Worm (Caenorhabditis elegans) whole organism, L1 larva: ENCODE data around the gene W01B6.4.

Source experiments
- C04F5.9 ChIP-seq: sonication (generic microtip); optimal IDR thresholded peaks from 2 replicates; lab custom pipeline; 2016; ENCODE audit warnings: missing genetic modification characterization, missing compliant biosample characterization
- C16A3.4 ChIP-seq: fragments of 150-350 bp; optimal IDR thresholded peaks from 2 replicates; lab custom pipeline; 2014; ENCODE audit warnings: missing biosample characterization, missing genetic modification characterization
- F16B12.6 ChIP-seq: fragments of 150-350 bp; optimal IDR thresholded peaks from 2 replicates; lab custom pipeline; 2014; ENCODE audit warnings: missing biosample characterization, missing genetic modification characterization
- aha-1 ChIP-seq: fragments of 150-350 bp; optimal IDR thresholded peaks from 2 replicates; lab custom pipeline; 2014; ENCODE audit warnings: missing biosample characterization, missing genetic modification characterization
- alr-1 ChIP-seq: fragments of 200-800 bp; sonication (Bioruptor generic); optimal IDR thresholded peaks from 2 replicates; lab custom pipeline; 2018; ENCODE audit warnings: borderline replicate concordance, mild to moderate bottlenecking, missing genetic modification characterization, missing compliant biosample characterization
- ama-1 ChIP-seq: fragments of 150-350 bp; optimal IDR thresholded peaks from 2 replicates; lab custom pipeline; 2014
- ceh-8 ChIP-seq: fragments of 200-800 bp; sonication (Bioruptor generic); optimal IDR thresholded peaks from 2 replicates; lab custom pipeline; 2018; ENCODE audit warnings: mild to moderate bottlenecking, missing genetic modification characterization, moderate library complexity, missing compliant biosample characterization
- efl-1 ChIP-seq, 4 experiments: fragments of 150-350 bp; optimal IDR thresholded peaks in 3 of 4; peaks in 1 of 4; 1 replicate in 1 of 4; 2 replicates in 3 of 4; lab custom pipeline; 2014; ENCODE audit warnings: missing biosample characterization in 2 of 4, missing genetic modification characterization in 2 of 4, missing genetic modification reagents in 2 of 4
- egl-27 ChIP-seq, 2 experiments: fragments of 150-350 bp in 1 of 2; sonication (generic microtip); optimal IDR thresholded peaks; 3 replicates each; lab custom pipeline; 2017 to 2018; ENCODE audit warnings: missing biosample characterization in 2 of 2, missing genetic modification characterization in 2 of 2, missing genetic modification reagents in 2 of 2
- elt-2 ChIP-seq: sonication (generic microtip); optimal IDR thresholded peaks from 2 replicates; lab custom pipeline; 2016; ENCODE audit warnings: missing genetic modification characterization, mild to moderate bottlenecking, inconsistent platforms, missing compliant biosample characterization, missing genetic modification reagents
- elt-3 ChIP-seq, 6 experiments: fragments of 150-350 bp in 1 of 6; sonication (generic microtip); optimal IDR thresholded peaks; 2 replicates each; lab custom pipeline; 2017 to 2018; ENCODE audit warnings: missing biosample characterization in 6 of 6, missing genetic modification characterization in 6 of 6, inconsistent platforms in 1 of 6
- ets-5 ChIP-seq: fragments of 200-800 bp; sonication (Bioruptor generic); IDR thresholded peaks from 2 replicates; pipeline ENCODE4 v1.3.6; 2022; ENCODE audit warnings: missing genetic modification characterization, missing compliant biosample characterization
- fkh-4 ChIP-seq: sonication (generic microtip); optimal IDR thresholded peaks from 2 replicates; lab custom pipeline; 2016; ENCODE audit warnings: missing compliant biosample characterization, missing genetic modification characterization, borderline replicate concordance
- fkh-8 ChIP-seq: sonication (generic microtip); optimal IDR thresholded peaks from 2 replicates; lab custom pipeline; 2016; ENCODE audit warnings: mild to moderate bottlenecking, missing genetic modification characterization, missing compliant biosample characterization
- fos-1 ChIP-seq: fragments of 150-350 bp; optimal IDR thresholded peaks from 2 replicates; lab custom pipeline; 2014; ENCODE audit warnings: missing biosample characterization, missing genetic modification characterization
- grh-1 ChIP-seq: fragments of 200-800 bp; sonication (Bioruptor generic); IDR thresholded peaks from 2 replicates; pipeline ENCODE4 v1.3.6; 2022; ENCODE audit warnings: missing genetic modification reagents, missing genetic modification characterization, missing compliant biosample characterization
- hlh-17 ChIP-seq: fragments of 200-800 bp; sonication (Bioruptor generic); optimal IDR thresholded peaks from 2 replicates; lab custom pipeline; 2018; ENCODE audit warnings: missing genetic modification characterization, mild to moderate bottlenecking, missing compliant biosample characterization, moderate library complexity, borderline replicate concordance
- jun-1 ChIP-seq: fragments of 150-350 bp; optimal IDR thresholded peaks from 2 replicates; lab custom pipeline; 2014; ENCODE audit warnings: missing biosample characterization, missing genetic modification reagents, missing genetic modification characterization
- lin-14 ChIP-seq: fragments of 200-800 bp; sonication (Bioruptor generic); optimal IDR thresholded peaks from 2 replicates; lab custom pipeline; 2018; ENCODE audit warnings: mild to moderate bottlenecking, missing genetic modification characterization, moderate library complexity, missing compliant biosample characterization
- lin-15B ChIP-seq: fragments of 150-350 bp; sonication (generic microtip); optimal IDR thresholded peaks from 3 replicates; lab custom pipeline; 2014; ENCODE audit warnings: missing biosample characterization, missing genetic modification characterization
- lin-35 ChIP-seq, 2 experiments: fragments of 150-350 bp; optimal IDR thresholded peaks; 2 replicates each; lab custom pipeline; 2014; ENCODE audit warnings: missing biosample characterization in 2 of 2, missing genetic modification characterization in 2 of 2, missing genetic modification reagents in 2 of 2
- lin-39 ChIP-seq: fragments of 150-350 bp; optimal IDR thresholded peaks from 2 replicates; lab custom pipeline; 2014; ENCODE audit warnings: missing biosample characterization, missing genetic modification reagents, missing genetic modification characterization
- lsy-2 ChIP-seq, 2 experiments: fragments of 150-350 bp; optimal IDR thresholded peaks; 2 replicates each; lab custom pipeline; 2014; ENCODE audit warnings: missing biosample characterization in 2 of 2, missing genetic modification characterization in 2 of 2
- mab-9 ChIP-seq: fragments of 200-800 bp; sonication (Bioruptor generic); IDR thresholded peaks from 2 replicates; pipeline ENCODE4 v1.3.6; 2022; ENCODE audit warnings: missing genetic modification reagents, missing genetic modification characterization, missing compliant biosample characterization
- mdl-1 ChIP-seq, 2 experiments: fragments of 150-350 bp; optimal IDR thresholded peaks; 2 replicates each; lab custom pipeline; 2014 to 2017; ENCODE audit warnings: missing biosample characterization in 2 of 2, missing genetic modification characterization in 2 of 2, inconsistent platforms in 1 of 2
- mep-1 ChIP-seq: fragments of 150-350 bp; optimal IDR thresholded peaks from 2 replicates; lab custom pipeline; 2014; ENCODE audit warnings: missing biosample characterization, missing genetic modification characterization
- nhr-11 ChIP-seq: fragments of 150-350 bp; optimal IDR thresholded peaks from 2 replicates; lab custom pipeline; 2014; ENCODE audit warnings: missing biosample characterization, missing genetic modification characterization
- nhr-12 ChIP-seq: sonication (generic microtip); optimal IDR thresholded peaks from 2 replicates; lab custom pipeline; 2017; ENCODE audit warnings: missing biosample characterization, missing genetic modification characterization
- nhr-19 ChIP-seq: fragments of 200-800 bp; sonication (Bioruptor generic); conservative IDR thresholded peaks from 2 replicates; pipeline ENCODE4 v1.3.6; 2022; ENCODE audit warnings: missing genetic modification characterization, missing compliant biosample characterization
- nhr-20 ChIP-seq: sonication (generic microtip); optimal IDR thresholded peaks from 2 replicates; lab custom pipeline; 2016; ENCODE audit warnings: mild to moderate bottlenecking, missing genetic modification characterization, missing compliant biosample characterization
- nhr-237 ChIP-seq: fragments of 150-350 bp; optimal IDR thresholded peaks from 2 replicates; lab custom pipeline; 2014; ENCODE audit warnings: missing biosample characterization, missing genetic modification characterization
- nhr-28 ChIP-seq: fragments of 150-350 bp; optimal IDR thresholded peaks from 2 replicates; lab custom pipeline; 2014; ENCODE audit warnings: missing biosample characterization, missing genetic modification characterization
- nhr-77 ChIP-seq: fragments of 150-350 bp; optimal IDR thresholded peaks from 2 replicates; lab custom pipeline; 2014; ENCODE audit warnings: missing biosample characterization, missing genetic modification characterization
- nhr-84 ChIP-seq: sonication (generic microtip); optimal IDR thresholded peaks from 2 replicates; lab custom pipeline; 2017; ENCODE audit warnings: missing biosample characterization, missing genetic modification characterization
- nhr-85 ChIP-seq: sonication (generic microtip); peaks from one replicate; lab custom pipeline; 2016; ENCODE audit warnings: missing genetic modification characterization, inconsistent platforms, missing compliant biosample characterization
- nhr-90 ChIP-seq: sonication (generic microtip); optimal IDR thresholded peaks from 2 replicates; lab custom pipeline; 2016; ENCODE audit warnings: mild to moderate bottlenecking, missing genetic modification characterization, missing compliant biosample characterization; ENCODE audit not compliant: poor library complexity
- pag-3 ChIP-seq: sonication (generic microtip); optimal IDR thresholded peaks from 2 replicates; lab custom pipeline; 2017; ENCODE audit warnings: missing genetic modification characterization, mild to moderate bottlenecking, missing compliant biosample characterization, antibody characterized with exemption, borderline replicate concordance; ENCODE audit not compliant: insufficient read depth
- pax-3 ChIP-seq: fragments of 200-800 bp; sonication (Bioruptor generic); optimal IDR thresholded peaks from 2 replicates; lab custom pipeline; 2018; ENCODE audit warnings: mild to moderate bottlenecking, missing genetic modification characterization, moderate library complexity, missing compliant biosample characterization
- pqm-1 ChIP-seq: sonication (generic microtip); optimal IDR thresholded peaks from 3 replicates; lab custom pipeline; 2017; ENCODE audit warnings: missing biosample characterization, missing genetic modification characterization
- rnt-1 ChIP-seq: sonication (generic microtip); optimal IDR thresholded peaks from 2 replicates; lab custom pipeline; 2016; ENCODE audit warnings: mild to moderate bottlenecking, missing genetic modification characterization, moderate library complexity, missing compliant biosample characterization
- sptf-1 ChIP-seq: fragments of 150-350 bp; optimal IDR thresholded peaks from 2 replicates; lab custom pipeline; 2014; ENCODE audit warnings: missing biosample characterization, missing genetic modification characterization
- sup-37 ChIP-seq: fragments of 200-800 bp; sonication (Bioruptor generic); optimal IDR thresholded peaks from 2 replicates; lab custom pipeline; 2018; ENCODE audit warnings: mild to moderate bottlenecking, missing genetic modification characterization, missing compliant biosample characterization
- swsn-7 ChIP-seq: sonication (generic microtip); optimal IDR thresholded peaks from 2 replicates; lab custom pipeline; 2016; ENCODE audit warnings: missing genetic modification characterization, missing compliant biosample characterization
- tbx-2 ChIP-seq: sonication (generic microtip); optimal IDR thresholded peaks from 2 replicates; lab custom pipeline; 2016; ENCODE audit warnings: missing genetic modification characterization, missing compliant biosample characterization
- tlp-1 ChIP-seq: fragments of 150-350 bp; optimal IDR thresholded peaks from 2 replicates; lab custom pipeline; 2014; ENCODE audit warnings: missing biosample characterization, missing genetic modification characterization
- unc-130 ChIP-seq: fragments of 150-350 bp; optimal IDR thresholded peaks from 2 replicates; lab custom pipeline; 2017; ENCODE audit warnings: missing biosample characterization, missing genetic modification characterization, inconsistent platforms
- unc-30 ChIP-seq: sonication (generic microtip); optimal IDR thresholded peaks from 2 replicates; lab custom pipeline; 2017; ENCODE audit warnings: missing biosample characterization, missing genetic modification characterization
- unc-98 ChIP-seq: fragments of 200-800 bp; sonication (Bioruptor generic); IDR thresholded peaks from 2 replicates; pipeline ENCODE4 v1.3.6; 2022; ENCODE audit warnings: missing genetic modification characterization, missing compliant biosample characterization
- vab-15 ChIP-seq: sonication (generic microtip); optimal IDR thresholded peaks from 2 replicates; lab custom pipeline; 2017; ENCODE audit warnings: missing genotype, mild to moderate bottlenecking, missing genetic modification characterization, missing compliant biosample characterization
- zip-4 ChIP-seq: fragments of 200-800 bp; sonication (Bioruptor generic); optimal IDR thresholded peaks from 2 replicates; lab custom pipeline; 2018; ENCODE audit warnings: mild to moderate bottlenecking, missing genetic modification characterization, moderate library complexity, missing compliant biosample characterization
- ztf-11 ChIP-seq, 2 experiments: sonication (generic microtip); optimal IDR thresholded peaks; 2 replicates each; lab custom pipeline; 2016 to 2017; ENCODE audit warnings: missing genetic modification characterization in 2 of 2, missing biosample characterization in 1 of 2, missing compliant biosample characterization in 1 of 2

W01B6.4 gene

DNA sequence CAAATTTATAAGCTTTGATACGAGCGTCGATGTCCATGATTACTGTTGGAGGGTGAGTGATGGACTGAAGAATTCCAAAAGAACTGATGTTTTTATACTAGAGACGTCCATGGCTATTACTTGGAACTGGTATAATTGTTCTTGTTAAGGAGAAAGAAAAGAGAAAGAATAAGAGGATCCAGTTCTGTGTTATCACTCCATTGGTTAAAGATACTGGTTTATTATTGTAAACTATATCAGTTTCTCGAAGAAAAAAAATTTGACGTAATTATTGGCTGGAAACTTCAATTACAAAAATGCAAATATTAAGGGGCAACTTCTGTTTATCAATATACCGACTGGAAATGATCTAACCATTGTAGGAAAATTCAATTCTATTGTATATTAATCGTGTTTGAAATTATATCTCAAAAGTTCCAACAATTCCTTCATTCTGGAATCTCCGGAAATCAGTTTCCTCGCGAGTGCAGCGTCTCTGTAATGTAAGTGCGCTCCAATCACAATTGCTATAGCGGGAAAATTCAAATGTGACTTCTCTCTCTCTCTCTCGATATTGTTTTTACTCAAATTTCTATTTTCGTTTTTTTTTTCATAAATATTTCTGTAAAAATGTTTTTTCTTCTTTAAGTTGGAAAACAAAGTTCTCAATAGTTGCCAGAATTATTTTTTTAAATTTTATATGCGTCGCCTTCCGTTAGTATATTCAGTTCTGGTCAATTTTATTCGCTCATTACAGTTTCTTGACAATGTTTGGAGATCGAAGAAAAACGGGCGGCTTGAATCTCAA, 10.3 kb downstream of the W01B6.4 start, which contains the start of the genes col-2 and ndc-80:
col-2 (minus strand) TSS at position 51 of the 787 bp plus-strand sequence.
ndc-80 (plus strand) TSS at position 737 of the 787 bp plus-strand sequence.
- TF ChIP-seq mep-1 (tag; lab: Kevin White, UChicago): peak; percentile 82
- no peak for TF ChIP-seq nhr-28 (tag; lab: Kevin White, UChicago)
- TF ChIP-seq lin-14: peak; percentile 79
- peak; percentile 51 for TF ChIP-seq nhr-237 (tag; lab: Kevin White, UChicago)
- peak in 1 of 6 experiments; percentile 68 for TF ChIP-seq elt-3 (tag; optimal IDR thresholded peaks at IDR 0.05; lab: Kevin White, UChicago)
- no peak for TF ChIP-seq alr-1
- no peak for TF ChIP-seq pag-3
- TF ChIP-seq nhr-11 (tag; lab: Kevin White, UChicago): no peak
- TF ChIP-seq rnt-1 (tag; lab: Kevin White, UChicago): peak; percentile 88
- no peak for TF ChIP-seq ama-1
- no peak for TF ChIP-seq aha-1 (tag; lab: Kevin White, UChicago)
- TF ChIP-seq nhr-12 (tag; lab: Kevin White, UChicago): no peak
- peak in 1 of 2 experiments; percentile 17 for TF ChIP-seq ztf-11 (tag; optimal IDR thresholded peaks at IDR 0.05; lab: Kevin White, UChicago)
- TF ChIP-seq sup-37 (GFP tag; lab: Kevin White, UChicago): no peak
- TF ChIP-seq fos-1: peak; percentile 67
- TF ChIP-seq nhr-90 (tag; lab: Kevin White, UChicago): peak; percentile 67
- peak; percentile 58 for TF ChIP-seq F16B12.6 (tag; lab: Kevin White, UChicago)
- TF ChIP-seq lin-39 (tag; lab: Kevin White, UChicago): no peak
- peak; percentile 61 for TF ChIP-seq tbx-2 (tag; lab: Kevin White, UChicago)
- no peak for TF ChIP-seq nhr-84 (tag; lab: Kevin White, UChicago)
- no peak for TF ChIP-seq ets-5 (GFP tag; lab: Robert Waterston, UW)
- TF ChIP-seq elt-2 (tag; lab: Kevin White, UChicago): no peak
- no peak for TF ChIP-seq sptf-1 (tag; lab: Kevin White, UChicago)
- TF ChIP-seq ceh-8 (GFP tag; lab: Kevin White, UChicago): no peak
- peak; percentile 51 for TF ChIP-seq swsn-7 (tag; lab: Kevin White, UChicago)
- no peak for TF ChIP-seq jun-1 (tag; lab: Kevin White, UChicago)
- peak; percentile 52 for TF ChIP-seq pax-3 (tag; lab: Kevin White, UChicago)
- TF ChIP-seq fkh-4 (tag; lab: Kevin White, UChicago): no peak
- peak; percentile 79 for TF ChIP-seq nhr-85 (tag; lab: Kevin White, UChicago)
- TF ChIP-seq C16A3.4 (tag; lab: Kevin White, UChicago): peak; percentile 93
- TF ChIP-seq nhr-77 (tag; lab: Kevin White, UChicago): peak; percentile 73
- TF ChIP-seq lsy-2 (tag; optimal IDR thresholded peaks at IDR 0.05; lab: Kevin White, UChicago): peak; percentile 69 to 92
- peak in 1 of 2 experiments; percentile 59 for TF ChIP-seq mdl-1 (tag; optimal IDR thresholded peaks at IDR 0.05; lab: Kevin White, UChicago)
- no peak for TF ChIP-seq hlh-17 (GFP tag; lab: Kevin White, UChicago)
- no peak for TF ChIP-seq mab-9 (GFP tag; lab: Robert Waterston, UW)
- TF ChIP-seq unc-98 (GFP tag; lab: Robert Waterston, UW): no peak
- TF ChIP-seq fkh-8: peak; percentile 49
- TF ChIP-seq tlp-1: no peak
- peak; percentile 85 to 95 for TF ChIP-seq lin-35 (GFP tag; optimal IDR thresholded peaks at IDR 0.05; lab: Kevin White, UChicago)
- TF ChIP-seq zip-4 (GFP tag; lab: Kevin White, UChicago): no peak
- no peak for TF ChIP-seq unc-30
- peak; percentile 71 for TF ChIP-seq nhr-20
- peak; percentile 91 to 94 for TF ChIP-seq efl-1 (optimal IDR thresholded peaks at IDR 0.05; lab: Kevin White, UChicago)
- TF ChIP-seq efl-1 (GFP tag; optimal IDR thresholded peaks at IDR 0.05 in 1 of 2; lab: Kevin White, UChicago): peak; percentile 88 to 99
- no peak for TF ChIP-seq egl-27 (tag; optimal IDR thresholded peaks at IDR 0.05; lab: Kevin White, UChicago)
- no peak for TF ChIP-seq pqm-1 (tag; lab: Kevin White, UChicago)
- TF ChIP-seq unc-130 (tag; lab: Kevin White, UChicago): no peak
- peak; percentile 87 for TF ChIP-seq lin-15B (tag; lab: Kevin White, UChicago)
- peak; percentile 92 for TF ChIP-seq vab-15 (tag; lab: Kevin White, UChicago)
- TF ChIP-seq C04F5.9 (tag; lab: Kevin White, UChicago): no peak
- TF ChIP-seq nhr-19 (GFP tag; lab: Robert Waterston, UW): peak; percentile 58
- no peak for TF ChIP-seq grh-1
